Worm (Caenorhabditis elegans) whole organism, dauer: ENCODE results near the gene grl-28.
"Not testable (repeated sequence)": the region's sequence is repeated elsewhere in the genome, so short reads cannot be mapped to it uniquely, and the experiment has no call there.

Experiments used
- unc-62 ChIP-seq: sonication (generic microtip); optimal IDR thresholded peaks from 2 replicates; lab custom pipeline; 2017; ENCODE audit warnings: missing biosample characterization, missing genetic modification reagents, missing genetic modification characterization

grl-28 gene

DNA sequence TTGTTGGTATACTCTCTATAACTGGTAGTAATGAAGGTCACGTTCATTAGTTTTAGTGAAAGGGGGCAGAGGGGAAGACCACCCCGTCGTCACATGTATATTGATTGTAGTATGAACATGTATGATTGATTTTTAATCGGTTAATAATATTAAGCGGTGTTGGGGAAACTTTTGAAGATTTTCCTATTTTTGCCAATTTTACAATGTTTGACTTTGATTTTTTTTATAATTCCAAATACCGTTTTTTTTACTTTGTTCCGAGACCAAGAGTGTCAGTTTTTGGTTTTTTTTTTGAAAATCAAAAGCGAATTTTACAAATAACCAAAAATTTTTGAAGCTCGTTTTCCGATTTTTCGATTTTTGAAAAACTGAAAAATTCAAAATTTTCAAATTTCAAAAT is 16.4 kb downstream of the grl-28 start, which contains the start of gene nhr-221:
TSS of gene nhr-221 (minus strand) at position 101 of the 400 bp plus-strand sequence.
- TF ChIP-seq unc-62 (GFP tag; lab: Kevin White, UChicago), result no peak

DNA sequence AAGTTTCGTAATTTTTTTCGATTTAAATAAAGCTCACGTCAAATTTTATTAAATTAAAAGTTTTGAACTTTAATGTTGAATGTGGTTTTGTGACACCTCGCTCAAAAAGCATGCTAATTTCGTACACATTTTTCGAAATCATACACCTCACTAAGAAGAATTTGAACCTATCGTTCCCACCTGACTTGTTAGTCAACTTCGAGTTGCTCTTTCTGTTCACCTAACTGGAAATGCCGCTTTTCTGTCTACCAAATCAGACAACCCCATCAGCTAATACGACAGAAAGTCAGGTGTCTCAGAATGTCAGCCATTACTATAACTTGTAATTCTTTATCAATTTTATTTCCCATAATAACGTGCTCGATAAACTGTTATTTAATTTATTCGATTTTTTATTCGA is 21.3 kb downstream of the grl-28 start, which contains the start of gene srbc-66:
TSS of gene srbc-66 (plus strand) at position 301 of the 400 bp plus-strand sequence.
- TF ChIP-seq unc-62 (GFP tag; lab: Kevin White, UChicago), result no peak

DNA sequence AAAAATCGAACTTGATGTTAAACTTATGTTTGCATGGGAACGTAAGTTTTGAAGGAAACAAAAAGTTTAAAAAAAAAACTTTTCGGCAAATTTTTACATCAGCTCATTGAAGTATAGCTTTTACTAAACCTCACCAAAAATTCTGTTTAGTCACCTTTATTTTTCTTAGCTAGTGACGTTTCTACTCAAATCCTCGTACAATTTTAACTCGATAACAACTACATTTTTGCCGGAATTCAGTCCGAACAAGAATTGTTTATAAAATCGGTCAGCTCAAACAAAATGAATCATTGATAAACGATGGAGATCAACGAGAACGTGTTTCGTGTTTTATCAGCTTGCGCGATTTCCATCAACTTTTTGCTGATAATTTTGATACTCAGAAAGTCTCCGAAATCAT is 24.8 kb downstream of the grl-28 start, which contains the start of gene str-260:
TSS of gene str-260 (plus strand) at position 301 of the 400 bp plus-strand sequence.
- TF ChIP-seq unc-62 (GFP tag; lab: Kevin White, UChicago), result no peak

DNA sequence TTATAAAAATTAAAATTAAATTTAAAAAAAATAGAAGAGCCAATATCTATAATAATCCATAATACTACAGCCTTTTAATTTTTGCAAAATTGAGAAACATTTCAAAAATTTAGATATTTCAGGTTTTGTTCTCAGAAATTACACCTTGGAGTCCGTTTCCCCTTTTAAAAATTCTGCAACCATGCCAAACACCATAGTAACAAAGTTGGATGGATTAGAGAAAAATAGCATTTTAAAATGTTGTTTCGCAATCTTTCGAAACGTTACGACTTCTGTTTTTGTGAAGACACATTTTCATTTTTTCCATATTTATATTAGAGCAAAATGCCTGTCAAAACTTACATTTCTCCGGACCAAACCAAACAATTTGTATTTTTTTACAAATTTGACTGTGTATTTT is 26.7 kb downstream of the grl-28 start, which contains the start of gene T24A6.7:
TSS of gene T24A6.7 (plus strand) at position 301 of the 400 bp plus-strand sequence.
- no peak for TF ChIP-seq unc-62 (GFP tag; lab: Kevin White, UChicago)

DNA sequence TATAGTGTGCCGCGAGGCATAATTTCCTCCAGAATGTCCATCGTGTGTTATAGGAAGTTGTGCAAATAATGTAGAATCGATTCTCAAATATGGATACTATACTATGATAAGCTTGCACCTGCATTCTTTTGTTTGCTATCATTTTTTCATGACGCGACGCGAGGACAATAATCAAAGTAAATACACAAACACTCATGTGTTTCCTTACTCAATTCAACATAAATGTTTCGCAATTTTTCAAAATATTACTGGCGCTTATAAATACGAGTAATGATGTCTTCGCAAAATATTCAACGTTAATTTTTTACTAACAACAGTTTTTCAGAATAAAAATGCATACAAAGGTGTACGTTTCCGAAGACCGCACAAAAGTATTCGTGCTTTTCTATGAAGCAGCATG is 28.4 kb downstream of the grl-28 start, which contains the start of gene irg-1:
TSS of gene irg-1 (plus strand) at position 326 of the 400 bp plus-strand sequence.
- TF ChIP-seq unc-62 (GFP tag; lab: Kevin White, UChicago), result no peak

DNA sequence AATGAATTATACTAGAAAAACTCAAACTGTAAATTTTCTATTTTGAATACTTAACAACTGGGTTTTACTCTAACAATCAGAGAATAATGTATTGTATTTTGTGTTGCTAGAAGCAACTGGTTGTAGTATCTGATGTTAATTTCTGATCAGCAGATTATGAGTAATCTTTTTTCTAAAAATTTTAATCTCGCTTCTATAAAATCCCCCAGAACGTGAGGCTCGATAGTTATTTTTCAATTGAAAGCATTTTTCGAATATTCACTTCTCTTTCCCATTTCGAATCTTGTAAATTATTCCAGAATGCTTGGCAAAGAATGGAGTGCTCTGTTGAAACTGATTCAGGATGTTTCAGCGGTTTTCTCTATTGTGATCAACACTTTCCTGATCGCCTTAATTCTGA is 33.8 kb downstream of the grl-28 start, which contains the start of gene str-227:
TSS of gene str-227 (plus strand) at position 301 of the 400 bp plus-strand sequence.
- no peak for TF ChIP-seq unc-62 (GFP tag; lab: Kevin White, UChicago)

DNA sequence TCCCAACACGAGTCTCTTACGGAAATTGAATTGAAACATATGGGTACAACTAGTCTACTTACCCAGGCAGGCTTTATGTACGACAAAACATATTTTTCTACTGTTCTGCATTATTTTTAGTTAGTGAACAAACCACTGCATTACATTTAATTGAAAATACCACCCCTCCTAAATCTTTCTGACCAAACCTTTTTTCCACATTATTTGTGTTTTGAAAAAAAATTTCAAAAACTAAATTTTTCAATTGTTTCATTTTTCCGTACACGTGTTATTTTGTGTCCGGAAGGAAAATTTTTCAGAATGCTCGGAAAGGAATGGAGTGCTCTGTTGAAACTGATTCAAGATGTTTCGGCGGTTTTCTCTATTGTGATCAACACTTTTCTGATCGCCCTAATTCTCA is 39.3 kb downstream of the grl-28 start, which contains the start of gene str-226:
TSS of gene str-226 (plus strand) at position 301 of the 400 bp plus-strand sequence.
- no peak for TF ChIP-seq unc-62 (GFP tag; lab: Kevin White, UChicago)

DNA sequence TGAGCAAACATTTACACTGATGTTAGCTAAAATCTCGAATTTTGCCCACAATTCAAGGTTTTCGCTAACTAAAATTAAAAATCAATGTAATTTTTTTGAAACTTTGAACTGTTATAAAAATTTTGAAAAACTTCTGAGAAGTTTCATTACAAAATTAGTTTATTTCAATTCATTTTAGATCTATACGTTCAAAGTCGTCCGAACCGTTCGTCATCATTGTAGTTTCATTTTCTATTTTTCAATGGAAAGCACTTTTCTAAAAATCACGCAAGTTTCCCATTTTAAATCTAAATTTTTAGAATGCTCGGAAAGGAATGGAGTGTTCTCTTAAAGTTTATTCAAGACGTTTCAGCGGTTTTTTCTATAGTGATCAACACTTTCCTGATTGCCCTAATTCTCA is 41.8 kb downstream of the grl-28 start, which contains the start of gene str-228:
TSS of gene str-228 (plus strand) at position 301 of the 400 bp plus-strand sequence.
- no peak for TF ChIP-seq unc-62 (GFP tag; lab: Kevin White, UChicago)

DNA sequence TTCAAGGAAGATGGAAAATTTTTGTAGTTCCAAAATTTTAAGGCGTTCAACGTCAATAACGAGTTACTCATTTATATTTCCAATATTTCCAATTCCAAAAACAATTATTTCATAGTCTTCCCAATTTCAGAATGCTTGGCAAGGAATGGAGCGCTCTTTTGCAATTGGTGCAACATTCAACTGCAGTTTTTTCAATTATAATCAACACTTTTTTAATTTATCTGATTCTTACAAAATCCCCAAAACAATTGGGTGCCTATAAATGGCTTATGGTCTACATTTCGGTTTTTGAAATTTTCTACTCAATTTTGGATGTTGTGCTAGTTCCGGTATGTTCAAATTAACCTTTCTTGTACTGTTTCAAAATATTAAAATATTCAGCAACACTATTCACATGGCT is 44.0 kb downstream of the grl-28 start, which contains the start of gene str-225:
TSS of gene str-225 (plus strand) at position 132 of the 400 bp plus-strand sequence.
- TF ChIP-seq unc-62 (GFP tag; lab: Kevin White, UChicago), result no peak

DNA sequence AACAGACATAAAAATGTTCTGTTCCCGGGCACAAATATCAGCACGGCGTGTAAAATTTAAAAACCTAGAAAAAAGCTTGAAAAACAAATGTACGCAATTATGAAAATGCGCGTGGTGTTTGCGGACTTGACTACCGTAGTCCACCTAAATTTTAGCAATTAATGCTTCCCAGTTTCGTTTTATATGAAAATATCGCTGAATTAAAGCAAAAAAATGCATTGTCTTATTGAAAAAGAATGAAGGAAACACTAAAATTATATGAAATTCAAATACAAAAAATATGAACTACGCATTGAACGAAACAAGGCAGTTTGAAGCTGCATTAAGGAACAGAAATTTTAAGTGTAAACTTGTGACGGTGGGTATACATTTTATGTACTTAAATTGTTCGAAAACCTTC is 45.4 kb downstream of the grl-28 start, which contains the start of gene ugt-64:
TSS of gene ugt-64 (minus strand) at position 101 of the 400 bp plus-strand sequence.
- TF ChIP-seq unc-62 (GFP tag; lab: Kevin White, UChicago), result not testable (repeated sequence)

DNA sequence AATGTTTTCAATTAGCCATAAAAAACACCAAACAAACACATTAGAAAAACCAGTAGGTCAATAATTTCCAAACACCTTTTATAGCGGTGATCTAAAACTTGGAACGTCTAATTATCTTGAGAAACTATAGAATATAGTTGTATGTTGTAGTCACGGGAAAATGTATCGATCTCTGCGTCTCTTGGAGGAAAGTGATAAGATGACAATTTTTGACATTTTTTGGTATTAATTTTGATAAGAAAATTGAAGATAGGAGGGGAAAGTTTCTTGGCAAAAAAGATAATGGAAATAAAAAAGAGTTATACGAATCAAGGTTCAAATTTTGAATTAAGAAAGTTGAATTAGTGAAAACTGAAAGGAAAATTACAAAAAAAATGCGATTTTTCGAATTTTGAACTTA is 45.9 kb downstream of the grl-28 start:
- TF ChIP-seq unc-62 (GFP tag; lab: Kevin White, UChicago), result no peak

DNA sequence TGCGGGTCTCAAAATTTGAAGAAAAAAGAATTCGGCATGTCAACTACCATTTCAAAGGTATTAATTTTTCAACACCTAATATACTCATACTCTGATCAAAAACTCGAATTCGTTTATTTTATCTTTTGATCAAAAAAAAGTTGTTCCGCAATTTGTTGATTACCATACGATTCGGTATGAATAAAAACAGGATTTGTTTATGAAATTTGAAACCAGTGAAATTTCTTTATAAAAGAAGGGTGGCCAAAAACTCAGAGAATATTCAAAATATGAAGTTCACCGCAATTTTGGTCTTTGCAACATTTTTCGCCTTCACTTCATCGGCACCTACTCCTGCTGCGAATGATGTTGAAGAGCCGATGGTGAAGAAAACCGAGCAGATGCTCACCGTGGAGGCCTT is 49.6 kb downstream of the grl-28 start, which contains the start of the genes C07G3.8 and C07G3.10:
TSS of gene C07G3.8 (minus strand) at position 101 of the 400 bp plus-strand sequence.
TSS of gene C07G3.10 (plus strand) at position 270 of the 400 bp plus-strand sequence.
- no peak for TF ChIP-seq unc-62 (GFP tag; lab: Kevin White, UChicago)
